Fruit fly (Drosophila melanogaster): ENCODE results near the gene RanBP3.
A peak's percentile ranks its signal among the peaks of the same experiment; 100 is the strongest.

RanBP3 gene

dm6 chr3R:23781466-23781935, 28.9 kb upstream of the RanBP3 start, which contains the start of the genes Nup98-96 and mbc (continued):
- peak; percentile 95 for TF ChIP-seq dm (GFP tag; optimal IDR thresholded peaks at IDR 0.05)
- TF ChIP-seq pnt (GFP tag; optimal IDR thresholded peaks at IDR 0.05), result peak; percentile 94
- TF ChIP-seq vnd (GFP tag; IDR thresholded peaks at IDR 0.05; ENCODE audit: partially characterized antibody), result no peak
- peak; percentile 79 for TF ChIP-seq NfI (GFP tag; optimal IDR thresholded peaks at IDR 0.05)
- TF ChIP-seq repo (GFP tag; optimal IDR thresholded peaks at IDR 0.05), result peak; percentile 81
- TF ChIP-seq lmd (GFP tag; IDR thresholded peaks at IDR 0.05), result peak; percentile 90
- peak; percentile 81 for TF ChIP-seq CG10654 (GFP tag; optimal IDR thresholded peaks at IDR 0.05)
- TF ChIP-seq yki (optimal IDR thresholded peaks at IDR 0.05), result no peak

- TF ChIP-seq hkb (optimal IDR thresholded peaks at IDR 0.05) (no peak), hkb (GFP tag; IDR thresholded peaks at IDR 0.05) (no peak), CG34422 (GFP tag; IDR thresholded peaks at IDR 0.05) (peak; percentile 67; the same call in 2 of the 3 replicates), bigmax (GFP tag; optimal IDR thresholded peaks at IDR 0.05) (peak; percentile 85), CG6791 (GFP tag; IDR thresholded peaks at IDR 0.05; ENCODE audit: partially characterized antibody) (no peak), pan (optimal IDR thresholded peaks at IDR 0.05) (no peak), pan (GFP tag; optimal IDR thresholded peaks at IDR 0.05 in 1 of 2, IDR thresholded peaks at IDR 0.05 in 1 of 2) (no peak), CG9876 (GFP tag; optimal IDR thresholded peaks at IDR 0.05) (no peak), trh (GFP tag; optimal IDR thresholded peaks at IDR 0.05) (no peak), en (GFP tag; optimal IDR thresholded peaks at IDR 0.05) (no peak), CG8089 (GFP tag; optimal IDR thresholded peaks at IDR 0.05) (no peak), CG11696 (GFP tag; IDR thresholded peaks at IDR 0.05) (no peak), CG32532 (GFP tag; IDR thresholded peaks at IDR 0.05) (no peak), Med (GFP tag) (peak; percentile 55), MTF-1 (GFP tag; optimal IDR thresholded peaks at IDR 0.05; ENCODE audit: borderline replicate concordance) (no peak)
Observed at dm6 chr3R:23780757-23781156, 28.1 kb upstream of the RanBP3 start.

DNA sequence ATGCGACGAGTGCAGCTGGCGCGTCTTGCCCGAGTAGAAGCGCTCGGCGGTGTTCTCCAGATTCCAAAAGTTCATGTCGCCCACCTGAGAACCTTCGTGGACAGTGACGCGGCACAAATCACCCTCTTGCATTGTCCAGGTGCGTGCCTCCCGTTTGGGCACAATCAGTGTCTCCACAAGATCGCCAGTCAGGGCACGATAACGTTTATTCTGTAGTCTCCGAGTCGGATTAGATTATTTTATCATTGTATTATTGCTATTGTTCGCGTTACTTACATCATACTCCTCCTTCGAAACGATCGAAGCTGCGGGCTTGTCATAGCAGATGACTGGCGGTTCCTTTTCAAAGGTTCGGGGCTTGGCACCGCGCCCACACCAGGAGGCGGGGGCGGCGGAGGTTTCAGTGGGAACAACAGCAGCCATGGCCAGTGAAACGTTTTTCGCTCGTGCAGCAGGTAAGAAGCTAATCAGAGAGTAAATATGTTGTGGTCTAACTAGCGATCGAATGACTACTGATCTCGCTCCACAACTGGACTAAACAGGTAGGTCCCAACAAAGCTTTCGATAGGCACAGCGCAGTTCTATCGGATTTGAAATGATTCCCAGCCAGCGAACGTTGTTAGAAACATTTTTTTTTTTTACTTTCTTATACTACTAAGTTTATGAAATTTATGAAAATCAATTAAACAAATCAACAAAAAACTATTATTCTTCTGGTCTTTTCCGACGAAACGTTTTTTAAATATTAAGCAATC, 21.2 kb upstream of the RanBP3 start, which contains the start of gene CG10208:
TSS of gene CG10208 (minus strand) at position 518 of the 755 bp plus-strand sequence.
- TF ChIP-seq Side (GFP tag; optimal IDR thresholded peaks at IDR 0.05) (no peak), Ravus (GFP tag; IDR thresholded peaks at IDR 0.05) (no peak), CG6813 (GFP tag; optimal IDR thresholded peaks at IDR 0.05) (no peak), exex (tag; optimal IDR thresholded peaks at IDR 0.05) (peak; percentile 22), Doc2 (GFP tag; IDR thresholded peaks at IDR 0.05) (no peak), tin (GFP tag; optimal IDR thresholded peaks at IDR 0.05) (no peak), CG8944 (GFP tag; optimal IDR thresholded peaks at IDR 0.05) (no peak), CG8388 (GFP tag; optimal IDR thresholded peaks at IDR 0.05) (no peak), CG17361 (GFP tag; IDR thresholded peaks at IDR 0.05) (no peak), Aef1 (GFP tag; IDR thresholded peaks at IDR 0.05) (no peak), Dp (GFP tag; optimal IDR thresholded peaks at IDR 0.05) (peak; percentile 59), CG4360 (GFP tag; IDR thresholded peaks at IDR 0.05) (no peak), Hey (tag; optimal IDR thresholded peaks at IDR 0.05) (peak; percentile 86), CG10274 (GFP tag; optimal IDR thresholded peaks at IDR 0.05) (no peak), CG15514 (GFP tag; optimal IDR thresholded peaks at IDR 0.05) (peak; percentile 37), onecut (GFP tag; IDR thresholded peaks at IDR 0.05) (no peak), CG9797 (GFP tag; optimal IDR thresholded peaks at IDR 0.05) (no peak), CG13624 (GFP tag; optimal IDR thresholded peaks at IDR 0.05) (no peak), cwo (GFP tag; optimal IDR thresholded peaks at IDR 0.05) (peak; percentile 73), Oaz (GFP tag; IDR thresholded peaks at IDR 0.05) (no peak), Gug (GFP tag; IDR thresholded peaks at IDR 0.05) (no peak), CG14965 (GFP tag; optimal IDR thresholded peaks at IDR 0.05; ENCODE audit: borderline replicate concordance) (no peak), emc (GFP tag; optimal IDR thresholded peaks at IDR 0.05) (no peak), CG30403 (GFP tag; optimal IDR thresholded peaks at IDR 0.05) (no peak), CG7556 (GFP tag; optimal IDR thresholded peaks at IDR 0.05) (no peak), chm (GFP tag; IDR thresholded peaks at IDR 0.05) (0 out of 2 replicates have a peak, but pooled peaks have one; percentile 7), org-1 (GFP tag; optimal IDR thresholded peaks at IDR 0.05) (no peak)
